Worm (Caenorhabditis elegans) whole organism, L1 larva: Measurements from ENCODE around the gene fbxa-4.

Source experiments
- alr-1 ChIP-seq: fragments of 200-800 bp; sonication (Bioruptor generic); optimal IDR thresholded peaks from 2 replicates; lab custom pipeline; 2018; ENCODE audit warnings: borderline replicate concordance, mild to moderate bottlenecking, missing genetic modification characterization, missing compliant biosample characterization
- aly-2 ChIP-seq: fragments of 150-350 bp; optimal IDR thresholded peaks from 2 replicates; lab custom pipeline; 2014; ENCODE audit warnings: missing biosample characterization, missing genetic modification characterization
- ama-1 ChIP-seq: fragments of 150-350 bp; optimal IDR thresholded peaks from 2 replicates; lab custom pipeline; 2014
- ceh-82 ChIP-seq, 3 experiments: fragments of 150-350 bp in 1 of 3; sonication (generic microtip) in 2 of 3; optimal IDR thresholded peaks; 2 replicates each; lab custom pipeline; 2014 to 2017; ENCODE audit warnings: missing biosample characterization in 3 of 3, missing genetic modification characterization in 3 of 3
- ceh-88 ChIP-seq: fragments of 200-800 bp; sonication (Bioruptor generic); IDR thresholded peaks from 2 replicates; pipeline ENCODE4 v1.3.6; 2022; ENCODE audit warnings: missing genetic modification characterization, missing compliant biosample characterization
- ces-1 ChIP-seq: fragments of 150-350 bp; optimal IDR thresholded peaks from 2 replicates; lab custom pipeline; 2014; ENCODE audit warnings: missing biosample characterization, missing genetic modification reagents, missing genetic modification characterization
- dsc-1 ChIP-seq: sonication (generic microtip); optimal IDR thresholded peaks from 2 replicates; lab custom pipeline; 2016; ENCODE audit warnings: mild to moderate bottlenecking, missing genetic modification characterization, missing compliant biosample characterization
- fkh-10 ChIP-seq: sonication (generic microtip); optimal IDR thresholded peaks from 2 replicates; lab custom pipeline; 2017; ENCODE audit warnings: missing biosample characterization, missing genetic modification reagents, missing genetic modification characterization
- lin-15B ChIP-seq: fragments of 150-350 bp; sonication (generic microtip); optimal IDR thresholded peaks from 3 replicates; lab custom pipeline; 2014; ENCODE audit warnings: missing biosample characterization, missing genetic modification characterization
- nhr-20 ChIP-seq: sonication (generic microtip); optimal IDR thresholded peaks from 2 replicates; lab custom pipeline; 2016; ENCODE audit warnings: mild to moderate bottlenecking, missing genetic modification characterization, missing compliant biosample characterization
- nhr-71 ChIP-seq: sonication (generic microtip); optimal IDR thresholded peaks from 2 replicates; lab custom pipeline; 2016; ENCODE audit warnings: mild to moderate bottlenecking, missing genetic modification characterization, moderate library complexity, missing compliant biosample characterization
- tbx-2 ChIP-seq: sonication (generic microtip); optimal IDR thresholded peaks from 2 replicates; lab custom pipeline; 2016; ENCODE audit warnings: missing genetic modification characterization, missing compliant biosample characterization

ce11 chrII:2368956-2369355 is 46.4 kb downstream of the fbxa-4 start, which contains the start of gene hpo-25:
- TF ChIP-seq nhr-20 (tag; lab: Kevin White, UChicago) (no peak), ceh-82 (tag; optimal IDR thresholded peaks at IDR 0.05; lab: Kevin White, UChicago) (no peak), fkh-10 (GFP tag; lab: Kevin White, UChicago) (no peak), alr-1 (tag; lab: Kevin White, UChicago) (no peak), ceh-88 (GFP tag; lab: Robert Waterston, UW) (no peak), aly-2 (tag; lab: Kevin White, UChicago) (no peak), tbx-2 (tag; lab: Kevin White, UChicago) (no peak), ces-1 (GFP tag; lab: Kevin White, UChicago) (no peak), nhr-71 (tag; lab: Kevin White, UChicago) (no peak), lin-15B (tag; lab: Kevin White, UChicago) (no peak), dsc-1 (tag; lab: Kevin White, UChicago) (no peak), ama-1 (lab: Kevin White, UChicago) (no peak)
